Fruit fly (Drosophila melanogaster) whole organism, embryonic: Measurements from ENCODE around the gene brm.
A peak's percentile ranks its signal among the peaks of the same experiment; 100 is the strongest.

ENCODE experiments used
- Bteb2 ChIP-seq: fragments of 200-800 bp; sonication (Bioruptor generic); optimal IDR thresholded peaks from 2 replicates; lab custom pipeline; 2016; ENCODE audit warnings: missing biosample characterization, missing genetic modification characterization
- CG10209 ChIP-seq: fragments of 200-800 bp; sonication (Bioruptor generic); optimal IDR thresholded peaks from 3 replicates; lab custom pipeline; 2017; ENCODE audit warnings: missing biosample characterization, mild to moderate bottlenecking, missing genetic modification characterization, missing genetic modification reagents
- CG10654 ChIP-seq: fragments of 200-800 bp; sonication (Bioruptor generic); optimal IDR thresholded peaks from 2 replicates; lab custom pipeline; 2016; ENCODE audit warnings: missing biosample characterization, missing genetic modification characterization
- CG11085 ChIP-seq: fragments of 200-800 bp; sonication (Bioruptor generic); IDR thresholded peaks from 2 replicates; pipeline ENCODE4 v1.3.6; 2022; ENCODE audit warnings: missing biosample characterization, missing genetic modification characterization
- CG11696 ChIP-seq: fragments of 200-800 bp; sonication (Bioruptor generic); IDR thresholded peaks from 2 replicates; pipeline ENCODE4 v1.3.6; 2022; ENCODE audit warnings: missing biosample characterization, missing genetic modification characterization
- CG12104 ChIP-seq: fragments of 200-800 bp; sonication (Bioruptor generic); optimal IDR thresholded peaks from 3 replicates; lab custom pipeline; 2016; ENCODE audit warnings: missing biosample characterization, missing genetic modification characterization
- CG13894 ChIP-seq: fragments of 200-800 bp; sonication (Bioruptor generic); optimal IDR thresholded peaks from 3 replicates; lab custom pipeline; 2018; ENCODE audit warnings: missing biosample characterization, mild to moderate bottlenecking, missing genetic modification characterization, moderate library complexity
- CG14050 ChIP-seq: fragments of 200-800 bp; sonication (Bioruptor generic); IDR thresholded peaks from 3 replicates; pipeline ENCODE4 v1.3.6; 2022; ENCODE audit warnings: missing biosample characterization, missing genetic modification characterization
- CG15601 ChIP-seq: fragments of 200-800 bp; sonication (Bioruptor generic); optimal IDR thresholded peaks from 3 replicates; lab custom pipeline; 2019; ENCODE audit warnings: missing biosample characterization, mild to moderate bottlenecking, missing genetic modification characterization, moderate library complexity
- CG17186 ChIP-seq: fragments of 200-800 bp; sonication (Bioruptor generic); optimal IDR thresholded peaks from 3 replicates; lab custom pipeline; 2017; ENCODE audit warnings: missing biosample characterization, missing genetic modification reagents, missing genetic modification characterization
- CG30020 ChIP-seq: fragments of 200-800 bp; optimal IDR thresholded peaks from 2 replicates; lab custom pipeline; 2019; ENCODE audit warnings: missing biosample characterization, mild to moderate bottlenecking, missing genetic modification characterization, moderate library complexity
- CG32772 ChIP-seq: fragments of 200-800 bp; sonication (Bioruptor generic); IDR thresholded peaks from 2 replicates; pipeline ENCODE4 v1.3.6; 2022; ENCODE audit warnings: missing biosample characterization, missing genetic modification characterization
- CG4360 ChIP-seq: fragments of 200-800 bp; sonication (Bioruptor generic); IDR thresholded peaks from 2 replicates; pipeline ENCODE4 v1.3.6; 2022; ENCODE audit warnings: missing biosample characterization, missing genetic modification characterization
- CG4820 ChIP-seq: fragments of 200-800 bp; sonication (Bioruptor generic); optimal IDR thresholded peaks from 3 replicates; lab custom pipeline; 2016; ENCODE audit warnings: missing biosample characterization, missing genetic modification characterization
- CG6654 ChIP-seq: fragments of 200-800 bp; sonication (Bioruptor generic); optimal IDR thresholded peaks from 2 replicates; lab custom pipeline; 2017; ENCODE audit warnings: missing biosample characterization, mild to moderate bottlenecking, missing genetic modification characterization
- CG8478 ChIP-seq: fragments of >200 bp; optimal IDR thresholded peaks from 2 replicates; lab custom pipeline; 2018
- CG9727 ChIP-seq: fragments of 200-800 bp; sonication (Bioruptor generic); optimal IDR thresholded peaks from 3 replicates; lab custom pipeline; 2017; ENCODE audit warnings: missing biosample characterization, mild to moderate bottlenecking, missing genetic modification characterization
- CG9797 ChIP-seq: fragments of 200-800 bp; sonication (Bioruptor generic); optimal IDR thresholded peaks from 3 replicates; lab custom pipeline; 2018; ENCODE audit warnings: missing biosample characterization, mild to moderate bottlenecking, missing genetic modification characterization
- CG9876 ChIP-seq: fragments of 200-800 bp; sonication (Bioruptor generic); optimal IDR thresholded peaks from 2 replicates; lab custom pipeline; 2016; ENCODE audit warnings: missing biosample characterization, missing genetic modification characterization
- Dek ChIP-seq: fragments of 200-800 bp; sonication (Bioruptor generic); optimal IDR thresholded peaks from 3 replicates; lab custom pipeline; 2019; ENCODE audit warnings: missing biosample characterization, mild to moderate bottlenecking, missing genetic modification characterization, moderate library complexity
- Dref ChIP-seq: fragments of 200-800 bp; sonication (Bioruptor generic); IDR thresholded peaks from 2 replicates; pipeline ENCODE4 v1.3.6; 2022; ENCODE audit warnings: missing biosample characterization, missing genetic modification characterization
- H15 ChIP-seq: fragments of 200-800 bp; sonication (Bioruptor generic); IDR thresholded peaks from 3 replicates; pipeline ENCODE4 v1.3.6; 2022; ENCODE audit warnings: missing biosample characterization, missing genetic modification characterization
- Hmx ChIP-seq: fragments of 200-800 bp; sonication (Bioruptor generic); optimal IDR thresholded peaks from 2 replicates; lab custom pipeline; 2016; ENCODE audit warnings: missing biosample characterization, missing genetic modification characterization
- Hr3 ChIP-seq: fragments of 200-800 bp; sonication (Bioruptor generic); optimal IDR thresholded peaks from 3 replicates; lab custom pipeline; 2016; ENCODE audit warnings: missing biosample characterization, missing genetic modification characterization
- Hsf ChIP-seq: fragments of 200-800 bp; sonication (Bioruptor generic); optimal IDR thresholded peaks from 3 replicates; lab custom pipeline; 2016; ENCODE audit warnings: missing biosample characterization, missing genetic modification characterization
- Myb ChIP-seq: fragments of 200-800 bp; sonication (Bioruptor generic); optimal IDR thresholded peaks from 2 replicates; lab custom pipeline; 2016; ENCODE audit warnings: missing biosample characterization, missing genetic modification characterization
- NfI ChIP-seq: fragments of 200-800 bp; sonication (Bioruptor generic); optimal IDR thresholded peaks from 3 replicates; lab custom pipeline; 2018; ENCODE audit warnings: missing biosample characterization, mild to moderate bottlenecking, missing genetic modification characterization, moderate library complexity
- Oli ChIP-seq: fragments of 200-800 bp; sonication (Bioruptor generic); optimal IDR thresholded peaks from 2 replicates; lab custom pipeline; 2018; ENCODE audit warnings: missing biosample characterization, mild to moderate bottlenecking, missing genetic modification characterization, moderate library complexity
- Optix ChIP-seq: fragments of 200-800 bp; sonication (Bioruptor generic); IDR thresholded peaks from 3 replicates; pipeline ENCODE4 v1.3.6; 2022; ENCODE audit warnings: missing biosample characterization, missing genetic modification characterization
- Scr ChIP-seq: fragments of 200-800 bp; sonication (Bioruptor generic); IDR thresholded peaks from 2 replicates; pipeline ENCODE4 v1.3.6; 2022; ENCODE audit warnings: missing biosample characterization, missing genetic modification characterization; ENCODE audit not compliant: partially characterized antibody
- Sin3A ChIP-seq: fragments of >200 bp; optimal IDR thresholded peaks from 2 replicates; lab custom pipeline; 2018
- Six4 ChIP-seq: fragments of 200-800 bp; sonication (Bioruptor generic); optimal IDR thresholded peaks from 2 replicates; lab custom pipeline; 2016; ENCODE audit warnings: missing biosample characterization, missing genetic modification characterization
- Trl ChIP-seq, 3 experiments: fragments of >200 bp in 2 of 3; fragments of 200-800 bp in 1 of 3; sonication (Bioruptor generic) in 1 of 3; optimal IDR thresholded peaks; 2 replicates in 1 of 3; 3 replicates in 2 of 3; lab custom pipeline; 2016 to 2017; ENCODE audit warnings: missing biosample characterization in 1 of 3, missing genetic modification characterization in 1 of 3
- Xrp1 ChIP-seq: fragments of 200-800 bp; sonication (Bioruptor generic); IDR thresholded peaks from 2 replicates; pipeline ENCODE4 v1.3.6; 2022; ENCODE audit warnings: missing biosample characterization, missing genetic modification characterization
- YL-1 ChIP-seq: fragments of 200-800 bp; sonication (Bioruptor generic); optimal IDR thresholded peaks from 3 replicates; lab custom pipeline; 2017; ENCODE audit warnings: missing biosample characterization, mild to moderate bottlenecking, missing genetic modification characterization
- fd102C ChIP-seq: fragments of 200-800 bp; sonication (Bioruptor generic); optimal IDR thresholded peaks from 2 replicates; lab custom pipeline; 2018; ENCODE audit warnings: missing biosample characterization, mild to moderate bottlenecking, missing genetic modification characterization, moderate library complexity
- fd3F ChIP-seq: fragments of 200-800 bp; sonication (Bioruptor generic); optimal IDR thresholded peaks from 2 replicates; lab custom pipeline; 2018; ENCODE audit warnings: missing biosample characterization, mild to moderate bottlenecking, missing genetic modification characterization, moderate library complexity
- gsb ChIP-seq: fragments of 200-800 bp; sonication (Bioruptor generic); IDR thresholded peaks from 2 replicates; pipeline ENCODE4 v1.3.6; 2022; ENCODE audit warnings: missing biosample characterization, missing genetic modification characterization
- hb ChIP-seq: fragments of 200-800 bp; sonication (Bioruptor generic); IDR thresholded peaks from 3 replicates; pipeline ENCODE4 v1.3.6; 2022; ENCODE audit warnings: missing biosample characterization, missing genetic modification characterization; ENCODE audit not compliant: partially characterized antibody
- kah ChIP-seq: fragments of 200-800 bp; sonication (Bioruptor generic); optimal IDR thresholded peaks from 2 replicates; lab custom pipeline; 2018; ENCODE audit warnings: missing biosample characterization, mild to moderate bottlenecking, missing genetic modification characterization
- knrl ChIP-seq: fragments of 200-800 bp; sonication (Bioruptor generic); IDR thresholded peaks from 3 replicates; pipeline ENCODE4 v1.3.6; 2022; ENCODE audit warnings: missing biosample characterization, missing genetic modification characterization; ENCODE audit not compliant: partially characterized antibody
- nom ChIP-seq: fragments of 200-800 bp; sonication (Bioruptor generic); optimal IDR thresholded peaks from 2 replicates; lab custom pipeline; 2017; ENCODE audit warnings: missing biosample characterization, missing genetic modification characterization, mild to moderate bottlenecking, moderate library complexity, missing genetic modification reagents
- pan ChIP-seq, 4 experiments: fragments of >200 bp in 3 of 4; fragments of 200-800 bp in 1 of 4; sonication (Bioruptor generic) in 1 of 4; optimal IDR thresholded peaks in 3 of 4; IDR thresholded peaks in 1 of 4; 2 replicates each; pipeline versions ENCODE4 v1.3.6 to Lab custom; 2017 to 2022; ENCODE audit warnings: missing biosample characterization in 2 of 4, missing genetic modification characterization in 2 of 4, mixed read lengths in 1 of 4
- peb ChIP-seq: fragments of 200-800 bp; sonication (Bioruptor generic); IDR thresholded peaks from 2 replicates; pipeline ENCODE4 v1.3.6; 2022; ENCODE audit warnings: missing biosample characterization, missing genetic modification characterization
- prd ChIP-seq, 3 experiments: fragments of >200 bp in 2 of 3; fragments of 200-800 bp in 1 of 3; sonication (Bioruptor generic) in 1 of 3; optimal IDR thresholded peaks in 2 of 3; IDR thresholded peaks in 1 of 3; 2 replicates in 2 of 3; 3 replicates in 1 of 3; pipeline versions ENCODE4 v1.3.6 to Lab custom; 2017 to 2022; ENCODE audit warnings: missing biosample characterization in 1 of 3, missing genetic modification characterization in 1 of 3
- pros ChIP-seq: fragments of 200-800 bp; sonication (Bioruptor generic); optimal IDR thresholded peaks from 3 replicates; lab custom pipeline; 2019; ENCODE audit warnings: missing biosample characterization, mild to moderate bottlenecking, missing genetic modification characterization, moderate library complexity
- stwl ChIP-seq: fragments of 200-800 bp; sonication (Bioruptor generic); optimal IDR thresholded peaks from 3 replicates; lab custom pipeline; 2018; ENCODE audit warnings: missing biosample characterization, mild to moderate bottlenecking, missing genetic modification characterization, moderate library complexity
- tap ChIP-seq: fragments of 200-800 bp; optimal IDR thresholded peaks from 3 replicates; lab custom pipeline; 2019; ENCODE audit warnings: missing biosample characterization, mild to moderate bottlenecking, missing genetic modification characterization, moderate library complexity
- twi ChIP-seq: fragments of 200-800 bp; optimal IDR thresholded peaks from 2 replicates; lab custom pipeline; 2019; ENCODE audit warnings: missing biosample characterization, mild to moderate bottlenecking, missing genetic modification characterization, moderate library complexity
- usp ChIP-seq: fragments of >200 bp; optimal IDR thresholded peaks from 2 replicates; lab custom pipeline; 2017; ENCODE audit warnings: missing biosample characterization, missing genetic modification characterization

brm gene

DNA sequence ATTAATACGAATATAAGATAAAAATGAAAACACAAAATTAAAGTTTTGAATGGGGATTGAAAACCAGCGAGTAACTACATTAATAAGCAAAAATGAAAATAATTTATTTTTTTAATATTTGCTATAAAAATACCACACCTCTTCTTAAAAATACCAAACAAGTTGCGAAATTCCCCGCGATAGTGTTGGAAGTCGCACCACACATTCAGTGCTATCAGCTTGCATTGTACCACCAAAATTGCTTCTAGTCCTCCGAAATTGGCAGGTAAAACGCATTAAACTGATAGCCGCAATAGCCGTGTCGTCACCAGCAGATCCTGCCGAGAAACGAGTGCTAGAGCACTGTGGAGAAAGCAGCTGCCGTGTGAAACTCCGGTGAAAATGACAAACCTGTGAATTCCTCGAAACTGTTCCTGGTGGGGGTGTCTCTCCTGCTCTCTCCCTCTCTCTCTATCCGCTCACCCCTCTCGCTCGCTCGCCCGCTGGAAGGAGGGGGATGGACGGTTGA, 5.4 kb upstream of the brm start, which contains the start of gene Hip14 (continued):
- no peak for TF ChIP-seq CG32772 (GFP tag; lab: Robert Waterston, UW)
- TF ChIP-seq YL-1, result peak; percentile 84
- no peak for TF ChIP-seq Six4 (GFP tag; lab: Kevin White, UChicago)
- TF ChIP-seq Dek, result no peak
- no peak for TF ChIP-seq CG4360 (GFP tag; lab: Robert Waterston, UW)
- no peak for TF ChIP-seq Bteb2 (GFP tag; lab: Kevin White, UChicago)
- TF ChIP-seq CG11085 (GFP tag; lab: Robert Waterston, UW), result no peak
- peak; percentile 33 for TF ChIP-seq CG9727
- TF ChIP-seq Hsf (GFP tag; lab: Kevin White, UChicago), result no peak
- TF ChIP-seq Hmx (GFP tag; lab: Kevin White, UChicago), result no peak
- peak; percentile 54 for TF ChIP-seq stwl (tag; lab: Kevin White, UChicago)
- TF ChIP-seq usp, result no peak
- TF ChIP-seq CG6654, result no peak
- no peak for TF ChIP-seq fd102C (GFP tag; lab: Kevin White, UChicago)
- TF ChIP-seq prd (optimal IDR thresholded peaks at IDR 0.05; lab: Kevin White, UChicago), result no peak
- TF ChIP-seq prd (GFP tag; IDR thresholded peaks at IDR 0.05; lab: Robert Waterston, UW), result 0 out of 3 replicates have a peak, but pooled peaks have one; percentile 17
- TF ChIP-seq fd3F (GFP tag; lab: Kevin White, UChicago), result no peak
- no peak for TF ChIP-seq CG4820
- TF ChIP-seq Optix (GFP tag; lab: Robert Waterston, UW), result no peak
- TF ChIP-seq Oli (tag; lab: Kevin White, UChicago), result no peak
- TF ChIP-seq gsb (GFP tag; lab: Robert Waterston, UW), result no peak
- TF ChIP-seq pan (optimal IDR thresholded peaks at IDR 0.05; lab: Kevin White, UChicago), result no peak
- TF ChIP-seq pan (GFP tag; optimal IDR thresholded peaks at IDR 0.05 in 1 of 2, IDR thresholded peaks at IDR 0.05 in 1 of 2), result no peak
- TF ChIP-seq Dref (GFP tag; lab: Robert Waterston, UW), result no peak
- peak in 1 of 2 experiments; percentile 51 for TF ChIP-seq Trl (optimal IDR thresholded peaks at IDR 0.05; lab: Kevin White, UChicago)
- TF ChIP-seq Trl (GFP tag; optimal IDR thresholded peaks at IDR 0.05; lab: Kevin White, UChicago), result peak; percentile 29
- TF ChIP-seq nom (GFP tag; lab: Kevin White, UChicago), result peak; percentile 57
- TF ChIP-seq CG14050 (GFP tag; lab: Robert Waterston, UW), result no peak
- peak; percentile 12 for TF ChIP-seq Hr3 (GFP tag; lab: Kevin White, UChicago)
- TF ChIP-seq kah, result no peak
- peak; percentile 50 for TF ChIP-seq Sin3A (lab: Kevin White, UChicago)
- no peak for TF ChIP-seq CG17186 (GFP tag; lab: Kevin White, UChicago)
- no peak for TF ChIP-seq Xrp1 (GFP tag; lab: Robert Waterston, UW)
- no peak for TF ChIP-seq pros (GFP tag; lab: Kevin White, UChicago)
- TF ChIP-seq peb (GFP tag; lab: Robert Waterston, UW), result no peak
- TF ChIP-seq CG13894 (tag; lab: Kevin White, UChicago), result no peak
- no peak for TF ChIP-seq hb (GFP tag; lab: Robert Waterston, UW)
- TF ChIP-seq twi (tag; lab: Kevin White, UChicago), result no peak
- TF ChIP-seq CG9876, result no peak
- peak; percentile 55 for TF ChIP-seq CG12104
- no peak for TF ChIP-seq tap (tag; lab: Kevin White, UChicago)
- peak; percentile 54 for TF ChIP-seq CG9797 (GFP tag; lab: Kevin White, UChicago)
- TF ChIP-seq CG10654 (GFP tag; lab: Kevin White, UChicago), result no peak
- TF ChIP-seq knrl (GFP tag; lab: Robert Waterston, UW), result no peak
- no peak for TF ChIP-seq CG15601 (tag; lab: Kevin White, UChicago)
- peak; percentile 58 for TF ChIP-seq CG8478 (lab: Kevin White, UChicago)
- no peak for TF ChIP-seq CG10209 (GFP tag; lab: Kevin White, UChicago)
- no peak for TF ChIP-seq NfI
- TF ChIP-seq Scr (GFP tag; lab: Robert Waterston, UW), result peak; percentile 22; the same call in 1 of the 2 replicates
- no peak for TF ChIP-seq Myb
- TF ChIP-seq H15, result no peak
- peak; percentile 48 for TF ChIP-seq CG30020
- no peak for TF ChIP-seq CG11696 (GFP tag; lab: Robert Waterston, UW)
